Worm (Caenorhabditis elegans) whole organism, L3 larva: ENCODE data around the gene gly-5.

Source experiments
- R02D3.7 ChIP-seq: fragments of 150-350 bp; optimal IDR thresholded peaks from 2 replicates; lab custom pipeline; 2014; ENCODE audit warnings: missing biosample characterization, missing genetic modification characterization
- ZK546.5 ChIP-seq: sonication (generic microtip); optimal IDR thresholded peaks from 2 replicates; lab custom pipeline; 2017; ENCODE audit warnings: missing biosample characterization, missing genetic modification characterization
- aly-2 ChIP-seq: fragments of 150-350 bp; optimal IDR thresholded peaks from 2 replicates; lab custom pipeline; 2014; ENCODE audit warnings: missing biosample characterization, missing genetic modification characterization
- ama-1 ChIP-seq: fragments of 150-350 bp; optimal IDR thresholded peaks from 2 replicates; lab custom pipeline; 2018
- ceh-28 ChIP-seq: fragments of 150-350 bp; optimal IDR thresholded peaks from 2 replicates; lab custom pipeline; 2014; ENCODE audit warnings: missing biosample characterization, missing genetic modification reagents, missing genetic modification characterization
- ceh-9 ChIP-seq: sonication (generic microtip); optimal IDR thresholded peaks from 2 replicates; lab custom pipeline; 2018; ENCODE audit warnings: missing biosample characterization, missing genetic modification characterization
- egl-27 ChIP-seq: sonication (generic microtip); optimal IDR thresholded peaks from 4 replicates; lab custom pipeline; 2017; ENCODE audit warnings: missing biosample characterization, missing genetic modification reagents, missing genetic modification characterization
- egl-5 ChIP-seq: fragments of 150-350 bp; optimal IDR thresholded peaks from 2 replicates; lab custom pipeline; 2017; ENCODE audit warnings: missing biosample characterization, missing genetic modification reagents, missing genetic modification characterization, inconsistent platforms
- elt-1 ChIP-seq: fragments of 150-350 bp; optimal IDR thresholded peaks from 2 replicates; lab custom pipeline; 2014; ENCODE audit warnings: missing biosample characterization, missing genetic modification characterization
- elt-2 ChIP-seq: sonication (generic microtip); optimal IDR thresholded peaks from 2 replicates; lab custom pipeline; 2016; ENCODE audit warnings: missing genetic modification reagents, mild to moderate bottlenecking, missing genetic modification characterization, missing compliant biosample characterization
- eor-1 ChIP-seq, 2 experiments: fragments of 150-350 bp; optimal IDR thresholded peaks; 2 replicates each; lab custom pipeline; 2014 to 2018; ENCODE audit warnings: missing biosample characterization in 2 of 2, missing genetic modification characterization in 2 of 2
- fkh-10 ChIP-seq: sonication (generic microtip); optimal IDR thresholded peaks from 2 replicates; lab custom pipeline; 2017; ENCODE audit warnings: missing biosample characterization, missing genetic modification reagents, missing genetic modification characterization
- fos-1 ChIP-seq: fragments of 150-350 bp; optimal IDR thresholded peaks from 2 replicates; lab custom pipeline; 2014; ENCODE audit warnings: missing biosample characterization, missing genetic modification characterization
- hmg-11 ChIP-seq: sonication (generic microtip); optimal IDR thresholded peaks from 2 replicates; lab custom pipeline; 2016; ENCODE audit warnings: missing genetic modification characterization, missing compliant biosample characterization
- jun-1 ChIP-seq: fragments of 150-350 bp; optimal IDR thresholded peaks from 2 replicates; lab custom pipeline; 2014; ENCODE audit warnings: missing biosample characterization, missing genetic modification reagents, missing genetic modification characterization
- lin-15B ChIP-seq: fragments of 150-350 bp; optimal IDR thresholded peaks from 2 replicates; lab custom pipeline; 2014; ENCODE audit warnings: missing biosample characterization, missing genetic modification characterization
- mml-1 ChIP-seq: fragments of 150-350 bp; sonication (generic microtip); optimal IDR thresholded peaks from 3 replicates; lab custom pipeline; 2014; ENCODE audit warnings: missing biosample characterization, missing genetic modification characterization
- nfya-1 ChIP-seq: sonication (generic microtip); optimal IDR thresholded peaks from 2 replicates; lab custom pipeline; 2017; ENCODE audit warnings: missing genetic modification characterization, mild to moderate bottlenecking, missing compliant biosample characterization, antibody characterized with exemption, moderate library complexity; ENCODE audit not compliant: insufficient read depth
- nhr-12 ChIP-seq: fragments of 150-350 bp; optimal IDR thresholded peaks from 2 replicates; lab custom pipeline; 2014; ENCODE audit warnings: missing biosample characterization, missing genetic modification characterization
- nhr-23 ChIP-seq: fragments of 150-350 bp; optimal IDR thresholded peaks from 2 replicates; lab custom pipeline; 2014; ENCODE audit warnings: missing biosample characterization, missing genetic modification reagents, missing genetic modification characterization
- nhr-237 ChIP-seq: fragments of 150-350 bp; optimal IDR thresholded peaks from 2 replicates; lab custom pipeline; 2014; ENCODE audit warnings: missing biosample characterization, missing genetic modification characterization
- nhr-28 ChIP-seq: fragments of 150-350 bp; optimal IDR thresholded peaks from 2 replicates; lab custom pipeline; 2014; ENCODE audit warnings: missing biosample characterization, missing genetic modification characterization
- nhr-43 ChIP-seq: sonication (generic microtip); optimal IDR thresholded peaks from 2 replicates; lab custom pipeline; 2016; ENCODE audit warnings: mild to moderate bottlenecking, missing genetic modification characterization, missing compliant biosample characterization; ENCODE audit not compliant: poor library complexity, severe bottlenecking
- nhr-67 ChIP-seq: fragments of 150-350 bp; optimal IDR thresholded peaks from 2 replicates; lab custom pipeline; 2014; ENCODE audit warnings: missing biosample characterization, missing genetic modification characterization
- pha-4 ChIP-seq: fragments of 150-350 bp; optimal IDR thresholded peaks from 2 replicates; lab custom pipeline; 2014; ENCODE audit warnings: missing biosample characterization, missing genetic modification reagents, missing genetic modification characterization
- pqm-1 ChIP-seq: fragments of 150-350 bp; optimal IDR thresholded peaks from 2 replicates; lab custom pipeline; 2017; ENCODE audit warnings: missing biosample characterization, missing genetic modification characterization, inconsistent platforms
- sea-2 ChIP-seq: fragments of 150-350 bp; sonication (generic microtip); optimal IDR thresholded peaks from 4 replicates; lab custom pipeline; 2014; ENCODE audit warnings: missing biosample characterization, missing genetic modification reagents, missing genetic modification characterization
- skn-1 ChIP-seq: fragments of 150-350 bp; optimal IDR thresholded peaks from 2 replicates; lab custom pipeline; 2014; ENCODE audit warnings: missing biosample characterization, missing genetic modification characterization
- snpc-4 ChIP-seq: fragments of 150-350 bp; optimal IDR thresholded peaks from 2 replicates; lab custom pipeline; 2014; ENCODE audit warnings: missing biosample characterization, missing genetic modification characterization
- tbx-2 ChIP-seq: sonication (generic microtip); optimal IDR thresholded peaks from 2 replicates; lab custom pipeline; 2016; ENCODE audit warnings: mild to moderate bottlenecking, missing genetic modification characterization, missing compliant biosample characterization
- unc-39 ChIP-seq: sonication (generic microtip); optimal IDR thresholded peaks from 4 replicates; lab custom pipeline; 2017; ENCODE audit warnings: missing biosample characterization, missing genetic modification characterization
- unc-62 ChIP-seq: fragments of 150-350 bp; sonication (generic microtip); optimal IDR thresholded peaks from 4 replicates; lab custom pipeline; 2014; ENCODE audit warnings: missing biosample characterization, missing genetic modification reagents, missing genetic modification characterization
- zag-1 ChIP-seq: fragments of 150-350 bp; optimal IDR thresholded peaks from 2 replicates; lab custom pipeline; 2014; ENCODE audit warnings: missing biosample characterization, missing genetic modification characterization
- ztf-11 ChIP-seq: fragments of 150-350 bp; optimal IDR thresholded peaks from 2 replicates; lab custom pipeline; 2014; ENCODE audit warnings: missing biosample characterization, missing genetic modification characterization

gly-5 gene

ce11 chrIII:13187090-13187489 is at the start of gene gly-5:
Gene gly-5, plus strand, starts transcription at chrIII:13187390.
- TF ChIP-seq sea-2 (no peak), pqm-1 (tag; lab: Kevin White, UChicago) (peak; percentile 43), jun-1 (tag; lab: Kevin White, UChicago) (no peak), elt-2 (peak; percentile 38), pha-4 (tag; lab: Kevin White, UChicago) (peak; percentile 90)

ce11 chrIII:13139301-13139700 is 47.9 kb upstream of the gly-5 start, which contains the start of gene bre-2:
Gene bre-2, minus strand, starts transcription at chrIII:13139626.
- peak; percentile 25 for TF ChIP-seq pha-4 (tag; lab: Kevin White, UChicago)
- no peak for TF ChIP-seq nhr-237
- peak; percentile 58 for TF ChIP-seq elt-2
- no peak for TF ChIP-seq zag-1

- no peak for TF ChIP-seq R02D3.7
- no peak for TF ChIP-seq snpc-4 (tag; lab: Kevin White, UChicago)
- no peak for TF ChIP-seq mml-1 (tag; lab: Kevin White, UChicago)
- no peak for TF ChIP-seq unc-39 (tag; lab: Kevin White, UChicago)
- no peak for TF ChIP-seq ama-1
- TF ChIP-seq unc-62 (GFP tag; lab: Kevin White, UChicago): no peak
- TF ChIP-seq nhr-43 (tag; lab: Kevin White, UChicago): no peak
- TF ChIP-seq aly-2 (tag; lab: Kevin White, UChicago): no peak
- no peak for TF ChIP-seq egl-27 (tag; lab: Kevin White, UChicago)
- TF ChIP-seq fos-1: no peak
- no peak for TF ChIP-seq sea-2
- TF ChIP-seq nhr-67 (tag; lab: Kevin White, UChicago): no peak
- TF ChIP-seq pqm-1 (tag; lab: Kevin White, UChicago): no peak
- TF ChIP-seq eor-1 (tag; optimal IDR thresholded peaks at IDR 0.05; lab: Kevin White, UChicago): no peak
Observed at ce11 chrIII:13151765-13152164, 35.4 kb upstream of the gly-5 start.

ce11 chrIII:13152697-13153391 is 34.3 kb upstream of the gly-5 start, which contains the start of gene Y39E4B.10:
Gene Y39E4B.10, minus strand, starts transcription at chrIII:13152858.
- TF ChIP-seq pha-4 (tag; lab: Kevin White, UChicago) (peak; percentile 44), nhr-28 (tag; lab: Kevin White, UChicago) (no peak), nhr-23 (tag; lab: Kevin White, UChicago) (peak; percentile 14), ceh-28 (tag; lab: Kevin White, UChicago) (no peak), mml-1 (tag; lab: Kevin White, UChicago) (no peak), snpc-4 (tag; lab: Kevin White, UChicago) (peak; percentile 17), elt-1 (no peak), fkh-10 (GFP tag; lab: Kevin White, UChicago) (no peak), unc-62 (GFP tag; lab: Kevin White, UChicago) (no peak), tbx-2 (no peak), lin-15B (tag; lab: Kevin White, UChicago) (peak; percentile 77), ceh-9 (no peak), egl-5 (tag; lab: Kevin White, UChicago) (no peak), elt-2 (peak; percentile 1), nfya-1 (tag; lab: Kevin White, UChicago) (peak; percentile 59), eor-1 (tag; optimal IDR thresholded peaks at IDR 0.05; lab: Kevin White, UChicago) (no peak), fos-1 (no peak), nhr-12 (tag; lab: Kevin White, UChicago) (no peak), pqm-1 (tag; lab: Kevin White, UChicago) (peak; percentile 10), ZK546.5 (tag; lab: Kevin White, UChicago) (no peak), hmg-11 (tag; lab: Kevin White, UChicago) (peak; percentile 64), skn-1 (tag; lab: Kevin White, UChicago) (no peak)

ce11 chrIII:13153517-13153916 is 33.7 kb upstream of the gly-5 start, which contains the start of gene abce-1:
Gene abce-1, plus strand, starts transcription at chrIII:13153817.
- no peak for TF ChIP-seq ztf-11 (tag; lab: Kevin White, UChicago)
- TF ChIP-seq egl-27 (tag; lab: Kevin White, UChicago): no peak
- no peak for TF ChIP-seq fkh-10 (GFP tag; lab: Kevin White, UChicago)
